Fruit fly (Drosophila melanogaster) whole organism, embryonic: Measurements from ENCODE around the gene Ddc.
A peak's percentile ranks its signal among the peaks of the same experiment; 100 is the strongest.

ENCODE experiments used
- ATbp ChIP-seq: fragments of 200-800 bp; sonication (Bioruptor generic); optimal IDR thresholded peaks from 2 replicates; lab custom pipeline; 2017; ENCODE audit warnings: missing biosample characterization, mild to moderate bottlenecking, missing genetic modification characterization, missing genetic modification reagents
- CG10267 ChIP-seq: fragments of 200-800 bp; sonication (Bioruptor generic); optimal IDR thresholded peaks from 2 replicates; lab custom pipeline; 2018; ENCODE audit warnings: missing biosample characterization, mild to moderate bottlenecking, missing genetic modification characterization, moderate library complexity
- CG10565 ChIP-seq: fragments of 200-800 bp; sonication (Bioruptor generic); optimal IDR thresholded peaks from 3 replicates; lab custom pipeline; 2016; ENCODE audit warnings: missing biosample characterization, mild to moderate bottlenecking, missing genetic modification characterization
- CG11398 ChIP-seq: fragments of 200-800 bp; sonication (Bioruptor generic); optimal IDR thresholded peaks from 2 replicates; lab custom pipeline; 2016; ENCODE audit warnings: missing biosample characterization, missing genetic modification characterization
- CG11695 ChIP-seq: fragments of 200-800 bp; sonication (Bioruptor generic); IDR thresholded peaks from 3 replicates; pipeline ENCODE4 v1.3.6; 2022; ENCODE audit warnings: missing biosample characterization, missing genetic modification characterization
- CG12236 ChIP-seq: fragments of 200-800 bp; sonication (Bioruptor generic); optimal IDR thresholded peaks from 2 replicates; lab custom pipeline; 2016; ENCODE audit warnings: missing biosample characterization, missing genetic modification characterization
- CG1233 ChIP-seq: fragments of 200-800 bp; sonication (Bioruptor generic); optimal IDR thresholded peaks from 4 replicates; lab custom pipeline; 2018; ENCODE audit warnings: missing biosample characterization, mild to moderate bottlenecking, missing genetic modification characterization
- CG12942 ChIP-seq: fragments of 200-800 bp; sonication (Bioruptor generic); optimal IDR thresholded peaks from 3 replicates; lab custom pipeline; 2016; ENCODE audit warnings: missing biosample characterization, missing genetic modification characterization
- CG14014 ChIP-seq: fragments of 200-800 bp; sonication (Bioruptor generic); IDR thresholded peaks from 2 replicates; pipeline ENCODE4 v1.3.6; 2022; ENCODE audit warnings: missing biosample characterization, missing genetic modification characterization
- CG17186 ChIP-seq: fragments of 200-800 bp; sonication (Bioruptor generic); optimal IDR thresholded peaks from 3 replicates; lab custom pipeline; 2017; ENCODE audit warnings: missing biosample characterization, missing genetic modification reagents, missing genetic modification characterization
- CG2202 ChIP-seq: fragments of 200-800 bp; sonication (Bioruptor generic); optimal IDR thresholded peaks from 2 replicates; lab custom pipeline; 2018; ENCODE audit warnings: missing biosample characterization, mild to moderate bottlenecking, missing genetic modification characterization
- CG3065 ChIP-seq: fragments of 200-800 bp; sonication (Bioruptor generic); optimal IDR thresholded peaks from 2 replicates; lab custom pipeline; 2016; ENCODE audit warnings: missing biosample characterization, missing genetic modification characterization
- CG3726 ChIP-seq: fragments of 200-800 bp; sonication (Bioruptor generic); IDR thresholded peaks from 3 replicates; pipeline ENCODE4, ENCODE4 v1.3.6; 2022; ENCODE audit warnings: missing biosample characterization, missing genetic modification characterization
- CG3847 ChIP-seq: fragments of 200-800 bp; sonication (Bioruptor generic); IDR thresholded peaks from 2 replicates; pipeline ENCODE4 v1.3.6; 2022; ENCODE audit warnings: missing biosample characterization, missing genetic modification characterization
- CG42726 ChIP-seq: fragments of 200-800 bp; sonication (Bioruptor generic); IDR thresholded peaks from 2 replicates; pipeline ENCODE4 v1.3.6; 2022; ENCODE audit warnings: missing biosample characterization, missing genetic modification characterization; ENCODE audit not compliant: partially characterized antibody
- CG4328 ChIP-seq: fragments of 200-800 bp; sonication (Bioruptor generic); optimal IDR thresholded peaks from 3 replicates; lab custom pipeline; 2017; ENCODE audit warnings: missing biosample characterization, missing genetic modification reagents, missing genetic modification characterization
- CG4360 ChIP-seq: fragments of 200-800 bp; sonication (Bioruptor generic); IDR thresholded peaks from 2 replicates; pipeline ENCODE4 v1.3.6; 2022; ENCODE audit warnings: missing biosample characterization, missing genetic modification characterization
- CG4617 ChIP-seq: fragments of 200-800 bp; sonication (Bioruptor generic); optimal IDR thresholded peaks from 3 replicates; lab custom pipeline; 2016; ENCODE audit warnings: missing biosample characterization, missing genetic modification characterization, borderline replicate concordance
- CG6813 ChIP-seq: fragments of 200-800 bp; sonication (Bioruptor generic); optimal IDR thresholded peaks from 2 replicates; lab custom pipeline; 2017; ENCODE audit warnings: missing biosample characterization, missing genetic modification characterization, mild to moderate bottlenecking, moderate library complexity, missing genetic modification reagents
- D19A ChIP-seq: fragments of 200-800 bp; optimal IDR thresholded peaks from 3 replicates; lab custom pipeline; 2019; ENCODE audit warnings: missing biosample characterization, mild to moderate bottlenecking, missing genetic modification characterization, moderate library complexity
- Doc3 ChIP-seq: fragments of 200-800 bp; sonication (Bioruptor generic); IDR thresholded peaks from 3 replicates; pipeline ENCODE4 v1.3.6; 2022; ENCODE audit warnings: missing biosample characterization, missing genetic modification characterization; ENCODE audit not compliant: partially characterized antibody
- Drgx ChIP-seq: fragments of 200-800 bp; sonication (Bioruptor generic); IDR thresholded peaks from 2 replicates; pipeline ENCODE4 v1.3.6; 2022; ENCODE audit warnings: missing biosample characterization, missing genetic modification characterization
- Hey ChIP-seq: fragments of 200-800 bp; sonication (Bioruptor generic); optimal IDR thresholded peaks from 3 replicates; lab custom pipeline; 2018; ENCODE audit warnings: missing biosample characterization, mild to moderate bottlenecking, missing genetic modification characterization
- Lpt ChIP-seq: fragments of >200 bp; optimal IDR thresholded peaks from 2 replicates; lab custom pipeline; 2018; ENCODE audit warnings: missing biosample characterization, missing genetic modification characterization
- MBD-R2 ChIP-seq: fragments of 200-800 bp; sonication (Bioruptor generic); IDR thresholded peaks from 2 replicates; pipeline ENCODE4 v1.3.6; 2022; ENCODE audit warnings: missing biosample characterization, missing genetic modification characterization
- Med ChIP-seq: fragments of 200-800 bp; sonication (Bioruptor generic); peaks from one replicate; lab custom pipeline; 2016; ENCODE audit warnings: missing biosample characterization, missing genetic modification characterization, mild to moderate bottlenecking, inconsistent platforms, moderate library complexity
- Mes4 ChIP-seq: fragments of 200-800 bp; sonication (Bioruptor generic); optimal IDR thresholded peaks from 2 replicates; lab custom pipeline; 2016; ENCODE audit warnings: missing biosample characterization, missing genetic modification characterization
- Sry-β ChIP-seq: fragments of 200-800 bp; sonication (Bioruptor generic); optimal IDR thresholded peaks from 2 replicates; lab custom pipeline; 2018; ENCODE audit warnings: missing biosample characterization, mild to moderate bottlenecking, missing genetic modification characterization, moderate library complexity
- Taf1 ChIP-seq: fragments of 200-800 bp; sonication (Bioruptor generic); IDR thresholded peaks from 2 replicates; pipeline ENCODE4 v1.3.6; 2022; ENCODE audit warnings: missing biosample characterization, missing genetic modification characterization
- amos ChIP-seq: fragments of 200-800 bp; sonication (Bioruptor generic); IDR thresholded peaks from 2 replicates; pipeline ENCODE4 v1.3.6; 2022; ENCODE audit warnings: missing biosample characterization, missing genetic modification characterization; ENCODE audit not compliant: partially characterized antibody
- ash1 ChIP-seq: fragments of 200-800 bp; sonication (Bioruptor generic); optimal IDR thresholded peaks from 2 replicates; lab custom pipeline; 2018; ENCODE audit warnings: missing biosample characterization, mild to moderate bottlenecking, missing genetic modification characterization
- bbx ChIP-seq: fragments of 200-800 bp; sonication (Bioruptor generic); IDR thresholded peaks from 2 replicates; pipeline ENCODE4 v1.3.6; 2022; ENCODE audit warnings: missing biosample characterization, missing genetic modification characterization; ENCODE audit not compliant: partially characterized antibody
- bsh ChIP-seq, 2 experiments: fragments of 200-800 bp; sonication (Bioruptor generic); optimal IDR thresholded peaks; 2 replicates each; lab custom pipeline; 2017 to 2018; ENCODE audit warnings: mild to moderate bottlenecking in 2 of 2, missing biosample characterization in 2 of 2, missing genetic modification characterization in 2 of 2, moderate library complexity in 1 of 2
- cato ChIP-seq: fragments of 200-800 bp; sonication (Bioruptor generic); optimal IDR thresholded peaks from 2 replicates; lab custom pipeline; 2016; ENCODE audit warnings: missing biosample characterization, missing genetic modification characterization, borderline replicate concordance
- dm ChIP-seq: fragments of 200-800 bp; sonication (Bioruptor generic); optimal IDR thresholded peaks from 3 replicates; lab custom pipeline; 2016; ENCODE audit warnings: missing biosample characterization, missing genetic modification characterization
- fru ChIP-seq: fragments of >200 bp; optimal IDR thresholded peaks from 2 replicates; lab custom pipeline; 2017
- hth ChIP-seq: fragments of >200 bp; optimal IDR thresholded peaks from 2 replicates; lab custom pipeline; 2017; ENCODE audit warnings: inconsistent platforms
- insv ChIP-seq, 2 experiments: fragments of 200-800 bp; sonication (Bioruptor generic); optimal IDR thresholded peaks; 3 replicates each; lab custom pipeline; 2016 to 2018; ENCODE audit warnings: missing biosample characterization in 2 of 2, missing genetic modification characterization in 2 of 2
- inv ChIP-seq: fragments of 200-800 bp; sonication (Bioruptor generic); IDR thresholded peaks from 2 replicates; pipeline ENCODE4 v1.3.6; 2022; ENCODE audit warnings: missing biosample characterization, missing genetic modification characterization; ENCODE audit not compliant: partially characterized antibody
- nerfin-2 ChIP-seq: fragments of 200-800 bp; sonication (Bioruptor generic); IDR thresholded peaks from 2 replicates; pipeline ENCODE4 v1.3.6; 2022; ENCODE audit warnings: missing biosample characterization, missing genetic modification characterization; ENCODE audit not compliant: partially characterized antibody
- org-1 ChIP-seq: fragments of 200-800 bp; sonication (Bioruptor generic); optimal IDR thresholded peaks from 2 replicates; lab custom pipeline; 2017; ENCODE audit warnings: missing biosample characterization, missing genetic modification characterization
- pan ChIP-seq, 4 experiments: fragments of >200 bp in 3 of 4; fragments of 200-800 bp in 1 of 4; sonication (Bioruptor generic) in 1 of 4; optimal IDR thresholded peaks in 3 of 4; IDR thresholded peaks in 1 of 4; 2 replicates each; pipeline versions ENCODE4 v1.3.6 to Lab custom; 2017 to 2022; ENCODE audit warnings: missing biosample characterization in 2 of 4, missing genetic modification characterization in 2 of 4, mixed read lengths in 1 of 4
- peb ChIP-seq: fragments of 200-800 bp; sonication (Bioruptor generic); IDR thresholded peaks from 2 replicates; pipeline ENCODE4 v1.3.6; 2022; ENCODE audit warnings: missing biosample characterization, missing genetic modification characterization
- pfk ChIP-seq: fragments of 200-800 bp; sonication (Bioruptor generic); optimal IDR thresholded peaks from 2 replicates; lab custom pipeline; 2018; ENCODE audit warnings: missing biosample characterization, mild to moderate bottlenecking, missing genetic modification characterization, moderate library complexity
- pho ChIP-seq: fragments of 200-800 bp; sonication (Bioruptor generic); optimal IDR thresholded peaks from 2 replicates; lab custom pipeline; 2016; ENCODE audit warnings: missing biosample characterization, missing genetic modification characterization
- pnt ChIP-seq: fragments of 200-800 bp; sonication (Bioruptor generic); optimal IDR thresholded peaks from 3 replicates; lab custom pipeline; 2016; ENCODE audit warnings: missing biosample characterization, missing genetic modification characterization
- ranshi ChIP-seq: fragments of 200-800 bp; sonication (Bioruptor generic); IDR thresholded peaks from 2 replicates; pipeline ENCODE4 v1.3.6; 2022; ENCODE audit warnings: missing biosample characterization, missing genetic modification characterization
- scrt ChIP-seq: fragments of 200-800 bp; sonication (Bioruptor generic); optimal IDR thresholded peaks from 2 replicates; lab custom pipeline; 2018; ENCODE audit warnings: missing biosample characterization, mild to moderate bottlenecking, missing genetic modification characterization, moderate library complexity
- sens ChIP-seq: fragments of 200-800 bp; sonication (Bioruptor generic); peaks from one replicate; lab custom pipeline; 2016; ENCODE audit warnings: missing biosample characterization, missing genetic modification characterization
- usp ChIP-seq: fragments of >200 bp; optimal IDR thresholded peaks from 2 replicates; lab custom pipeline; 2017; ENCODE audit warnings: missing biosample characterization, missing genetic modification characterization
- zfh1 ChIP-seq: fragments of 200-800 bp; sonication (Bioruptor generic); IDR thresholded peaks from 3 replicates; pipeline ENCODE4 v1.3.6; 2022; ENCODE audit warnings: missing biosample characterization, missing genetic modification characterization

The Ddc gene

dm6 chr2L:19154893-19155389, 34.8 kb upstream of the Ddc start (continued):
- TF ChIP-seq Hey (tag; lab: Kevin White, UChicago) = no peak
- no peak for TF ChIP-seq CG11398 (GFP tag; lab: Kevin White, UChicago)
- TF ChIP-seq Lpt (GFP tag; lab: Kevin White, UChicago) = peak; percentile 8
- peak; percentile 13 for TF ChIP-seq hth (lab: Kevin White, UChicago)
- TF ChIP-seq ranshi (GFP tag; lab: Robert Waterston, UW) = no peak
- peak; percentile 84 for TF ChIP-seq pfk (GFP tag; lab: Kevin White, UChicago)
- no peak for TF ChIP-seq Doc3 (GFP tag; lab: Robert Waterston, UW)
- no peak for TF ChIP-seq ash1 (GFP tag; lab: Kevin White, UChicago)
- TF ChIP-seq CG12236 = no peak
- no peak for TF ChIP-seq Taf1 (GFP tag; lab: Robert Waterston, UW)
- TF ChIP-seq usp (GFP tag; lab: Kevin White, UChicago) = no peak
- TF ChIP-seq CG2202 (tag; lab: Kevin White, UChicago) = no peak
- no peak for TF ChIP-seq amos (GFP tag; lab: Robert Waterston, UW)
- no peak for TF ChIP-seq fru
- peak; percentile 90 for TF ChIP-seq Med (GFP tag; lab: Kevin White, UChicago)
- no peak for TF ChIP-seq CG10565
- TF ChIP-seq sens = peak; percentile 73
- no peak for TF ChIP-seq bsh (GFP tag; optimal IDR thresholded peaks at IDR 0.05; lab: Kevin White, UChicago)
- TF ChIP-seq pan (optimal IDR thresholded peaks at IDR 0.05; lab: Kevin White, UChicago) = no peak
- no peak for TF ChIP-seq pan (GFP tag; optimal IDR thresholded peaks at IDR 0.05 in 1 of 2, IDR thresholded peaks at IDR 0.05 in 1 of 2)
- TF ChIP-seq org-1 = no peak
- TF ChIP-seq nerfin-2 (GFP tag; lab: Robert Waterston, UW) = no peak
- no peak for TF ChIP-seq CG6813
- no peak for TF ChIP-seq CG17186 (GFP tag; lab: Kevin White, UChicago)
- TF ChIP-seq CG11695 (GFP tag; lab: Robert Waterston, UW) = no peak
- no peak for TF ChIP-seq pho (GFP tag; lab: Kevin White, UChicago)
- TF ChIP-seq MBD-R2 (GFP tag; lab: Robert Waterston, UW) = no peak
- no peak for TF ChIP-seq Mes4 (GFP tag; lab: Kevin White, UChicago)
- no peak for TF ChIP-seq scrt (GFP tag; lab: Kevin White, UChicago)
- no peak for TF ChIP-seq CG1233
- no peak for TF ChIP-seq CG3726 (GFP tag; lab: Robert Waterston, UW)
- TF ChIP-seq CG4328 (GFP tag; lab: Kevin White, UChicago) = no peak
- peak; percentile 18; the same call in 1 of the 3 replicates for TF ChIP-seq zfh1 (GFP tag; lab: Robert Waterston, UW)
- no peak for TF ChIP-seq pnt (GFP tag; lab: Kevin White, UChicago)
- TF ChIP-seq inv (GFP tag; lab: Robert Waterston, UW) = no peak
- TF ChIP-seq CG4360 = peak; percentile 99
- TF ChIP-seq dm (GFP tag; lab: Kevin White, UChicago) = no peak
- TF ChIP-seq CG12942 (GFP tag; lab: Kevin White, UChicago) = no peak
- no peak for TF ChIP-seq bbx (GFP tag; lab: Robert Waterston, UW)
- TF ChIP-seq ATbp (GFP tag; lab: Kevin White, UChicago) = no peak
- no peak for TF ChIP-seq CG14014 (GFP tag; lab: Robert Waterston, UW)
- TF ChIP-seq CG42726 (GFP tag; lab: Robert Waterston, UW) = peak; percentile 70; the same call in 1 of the 2 replicates
- TF ChIP-seq CG4617 = no peak
- no peak for TF ChIP-seq peb (GFP tag; lab: Robert Waterston, UW)
- TF ChIP-seq cato = no peak
- TF ChIP-seq insv (GFP tag; optimal IDR thresholded peaks at IDR 0.05; lab: Kevin White, UChicago) = peak in 1 of 2 experiments; percentile 37
- no peak for TF ChIP-seq CG3065 (GFP tag; lab: Kevin White, UChicago)
- TF ChIP-seq Drgx (GFP tag; lab: Robert Waterston, UW) = no peak
- TF ChIP-seq CG10267 (tag; lab: Kevin White, UChicago) = no peak
- no peak for TF ChIP-seq CG3847
- TF ChIP-seq Sry-β (GFP tag; lab: Kevin White, UChicago) = no peak
- TF ChIP-seq D19A (tag; lab: Kevin White, UChicago) = peak; percentile 11
